Fruit fly (Drosophila melanogaster) whole organism, embryonic: ENCODE data around the gene CG2816.

Experiments
- Atf6 ChIP-seq: fragments of 200-800 bp; sonication (Bioruptor generic); IDR thresholded peaks from 2 replicates; pipeline ENCODE4 v1.3.6; 2022; ENCODE audit warnings: missing biosample characterization, missing genetic modification characterization
- CG10462 ChIP-seq: fragments of 200-800 bp; sonication (Bioruptor generic); optimal IDR thresholded peaks from 2 replicates; lab custom pipeline; 2016; ENCODE audit warnings: missing biosample characterization, missing genetic modification characterization
- CG11696 ChIP-seq: fragments of 200-800 bp; sonication (Bioruptor generic); IDR thresholded peaks from 2 replicates; pipeline ENCODE4 v1.3.6; 2022; ENCODE audit warnings: missing biosample characterization, missing genetic modification characterization
- CG12219 ChIP-seq: fragments of 200-800 bp; sonication (Bioruptor generic); optimal IDR thresholded peaks from 3 replicates; lab custom pipeline; 2018; ENCODE audit warnings: missing biosample characterization, mild to moderate bottlenecking, missing genetic modification characterization
- CG1233 ChIP-seq: fragments of 200-800 bp; sonication (Bioruptor generic); optimal IDR thresholded peaks from 4 replicates; lab custom pipeline; 2018; ENCODE audit warnings: missing biosample characterization, mild to moderate bottlenecking, missing genetic modification characterization
- CG12769 ChIP-seq: fragments of 200-800 bp; sonication (Bioruptor generic); optimal IDR thresholded peaks from 2 replicates; lab custom pipeline; 2019; ENCODE audit warnings: missing biosample characterization, mild to moderate bottlenecking, missing genetic modification characterization, moderate library complexity
- CG12942 ChIP-seq: fragments of 200-800 bp; sonication (Bioruptor generic); optimal IDR thresholded peaks from 3 replicates; lab custom pipeline; 2016; ENCODE audit warnings: missing biosample characterization, missing genetic modification characterization
- CG1603 ChIP-seq: fragments of 200-800 bp; sonication (Bioruptor generic); optimal IDR thresholded peaks from 2 replicates; lab custom pipeline; 2019; ENCODE audit warnings: missing biosample characterization, mild to moderate bottlenecking, missing genetic modification characterization, moderate library complexity
- CG2116 ChIP-seq: fragments of 200-800 bp; sonication (Bioruptor generic); optimal IDR thresholded peaks from 3 replicates; lab custom pipeline; 2018; ENCODE audit warnings: missing biosample characterization, mild to moderate bottlenecking, missing genetic modification characterization
- CG2202 ChIP-seq: fragments of 200-800 bp; sonication (Bioruptor generic); optimal IDR thresholded peaks from 2 replicates; lab custom pipeline; 2018; ENCODE audit warnings: missing biosample characterization, mild to moderate bottlenecking, missing genetic modification characterization
- CG32532 ChIP-seq: fragments of 200-800 bp; sonication (Bioruptor generic); IDR thresholded peaks from 2 replicates; pipeline ENCODE4 v1.3.6; 2022; ENCODE audit warnings: missing biosample characterization, missing genetic modification characterization
- CG4617 ChIP-seq: fragments of 200-800 bp; sonication (Bioruptor generic); optimal IDR thresholded peaks from 3 replicates; lab custom pipeline; 2016; ENCODE audit warnings: missing biosample characterization, missing genetic modification characterization, borderline replicate concordance
- CG5180 ChIP-seq: fragments of 200-800 bp; sonication (Bioruptor generic); optimal IDR thresholded peaks from 3 replicates; lab custom pipeline; 2017; ENCODE audit warnings: missing biosample characterization, missing genetic modification characterization, mild to moderate bottlenecking, moderate library complexity, missing genetic modification reagents
- CG6765 ChIP-seq: fragments of 200-800 bp; sonication (Bioruptor generic); optimal IDR thresholded peaks from 3 replicates; lab custom pipeline; 2017; ENCODE audit warnings: missing biosample characterization, mild to moderate bottlenecking, missing genetic modification characterization
- CG9817 ChIP-seq: fragments of 200-800 bp; sonication (Bioruptor generic); optimal IDR thresholded peaks from 2 replicates; lab custom pipeline; 2018; ENCODE audit warnings: missing biosample characterization, mild to moderate bottlenecking, missing genetic modification characterization, moderate library complexity
- CoRest ChIP-seq: fragments of 200-800 bp; sonication (Bioruptor generic); optimal IDR thresholded peaks from 3 replicates; lab custom pipeline; 2018; ENCODE audit warnings: missing biosample characterization, mild to moderate bottlenecking, missing genetic modification characterization, moderate library complexity
- Deaf1 ChIP-seq: fragments of 200-800 bp; optimal IDR thresholded peaks from 3 replicates; lab custom pipeline; 2019; ENCODE audit warnings: missing biosample characterization, mild to moderate bottlenecking, missing genetic modification characterization, moderate library complexity
- Dp ChIP-seq: fragments of 200-800 bp; sonication (Bioruptor generic); optimal IDR thresholded peaks from 2 replicates; lab custom pipeline; 2018; ENCODE audit warnings: missing biosample characterization, mild to moderate bottlenecking, missing genetic modification characterization, moderate library complexity
- E2f1 ChIP-seq: fragments of 200-800 bp; sonication (Bioruptor generic); IDR thresholded peaks from 2 replicates; pipeline ENCODE4 v1.3.6; 2022; ENCODE audit warnings: missing biosample characterization, missing genetic modification characterization
- E2f2 ChIP-seq: fragments of 200-800 bp; sonication (Bioruptor generic); IDR thresholded peaks from 2 replicates; pipeline ENCODE4 v1.3.6; 2022; ENCODE audit warnings: missing biosample characterization, missing genetic modification characterization
- Ets65A ChIP-seq: fragments of 200-800 bp; sonication (Bioruptor generic); peaks from one replicate; lab custom pipeline; 2016; ENCODE audit warnings: missing biosample characterization, missing genetic modification characterization
- Gsc ChIP-seq: fragments of 200-800 bp; sonication (Bioruptor generic); IDR thresholded peaks from 2 replicates; pipeline ENCODE4 v1.3.6; 2022; ENCODE audit warnings: missing biosample characterization, missing genetic modification characterization
- HHEX ChIP-seq: fragments of 200-800 bp; sonication (Bioruptor generic); optimal IDR thresholded peaks from 3 replicates; lab custom pipeline; 2017; ENCODE audit warnings: missing biosample characterization, mild to moderate bottlenecking, missing genetic modification characterization, missing genetic modification reagents
- Hsf ChIP-seq: fragments of 200-800 bp; sonication (Bioruptor generic); optimal IDR thresholded peaks from 3 replicates; lab custom pipeline; 2016; ENCODE audit warnings: missing biosample characterization, missing genetic modification characterization
- Kr ChIP-seq: fragments of 200-800 bp; sonication (Bioruptor generic); optimal IDR thresholded peaks from 2 replicates; lab custom pipeline; 2017; ENCODE audit warnings: missing biosample characterization, mild to moderate bottlenecking, missing genetic modification characterization
- Lhr ChIP-seq: fragments of 200-800 bp; sonication (Bioruptor generic); optimal IDR thresholded peaks from 3 replicates; lab custom pipeline; 2017; ENCODE audit warnings: mild to moderate bottlenecking, missing biosample characterization, missing genetic modification reagents, missing genetic modification characterization
- Meics ChIP-seq: fragments of 200-800 bp; sonication (Bioruptor generic); optimal IDR thresholded peaks from 2 replicates; lab custom pipeline; 2017; ENCODE audit warnings: missing biosample characterization, mild to moderate bottlenecking, missing genetic modification characterization
- Myb ChIP-seq: fragments of 200-800 bp; sonication (Bioruptor generic); optimal IDR thresholded peaks from 2 replicates; lab custom pipeline; 2016; ENCODE audit warnings: missing biosample characterization, missing genetic modification characterization
- Oli ChIP-seq: fragments of 200-800 bp; sonication (Bioruptor generic); optimal IDR thresholded peaks from 2 replicates; lab custom pipeline; 2018; ENCODE audit warnings: missing biosample characterization, mild to moderate bottlenecking, missing genetic modification characterization, moderate library complexity
- Poxn ChIP-seq: fragments of 200-800 bp; sonication (Bioruptor generic); IDR thresholded peaks from 2 replicates; pipeline ENCODE4 v1.3.6; 2022; ENCODE audit warnings: missing biosample characterization, missing genetic modification characterization
- Usf ChIP-seq: fragments of 200-800 bp; sonication (Bioruptor generic); optimal IDR thresholded peaks from 2 replicates; lab custom pipeline; 2017; ENCODE audit warnings: missing genotype, missing biosample characterization, missing genetic modification characterization
- al ChIP-seq: fragments of 200-800 bp; sonication (Bioruptor generic); IDR thresholded peaks from 2 replicates; pipeline ENCODE4 v1.3.6; 2022; ENCODE audit warnings: missing biosample characterization, missing genetic modification characterization
- ash1 ChIP-seq: fragments of 200-800 bp; sonication (Bioruptor generic); optimal IDR thresholded peaks from 2 replicates; lab custom pipeline; 2018; ENCODE audit warnings: missing biosample characterization, mild to moderate bottlenecking, missing genetic modification characterization
- bbx ChIP-seq: fragments of 200-800 bp; sonication (Bioruptor generic); IDR thresholded peaks from 2 replicates; pipeline ENCODE4 v1.3.6; 2022; ENCODE audit warnings: missing biosample characterization, missing genetic modification characterization; ENCODE audit not compliant: partially characterized antibody
- bcd ChIP-seq: fragments of 200-800 bp; sonication (Bioruptor generic); optimal IDR thresholded peaks from 2 replicates; lab custom pipeline; 2017; ENCODE audit warnings: missing biosample characterization, mild to moderate bottlenecking, missing genetic modification characterization
- ewg ChIP-seq: fragments of 200-800 bp; sonication (Bioruptor generic); optimal IDR thresholded peaks from 3 replicates; lab custom pipeline; 2017; ENCODE audit warnings: mild to moderate bottlenecking, missing biosample characterization, missing genetic modification reagents, missing genetic modification characterization
- grau ChIP-seq: fragments of 200-800 bp; optimal IDR thresholded peaks from 3 replicates; lab custom pipeline; 2019; ENCODE audit warnings: missing biosample characterization, mild to moderate bottlenecking, missing genetic modification characterization, moderate library complexity
- hkb ChIP-seq, 2 experiments: fragments of 200-800 bp in 1 of 2; fragments of >200 bp in 1 of 2; sonication (Bioruptor generic) in 1 of 2; IDR thresholded peaks in 1 of 2; optimal IDR thresholded peaks in 1 of 2; 2 replicates each; pipeline versions ENCODE4 v1.3.6 to Lab custom; 2017 to 2022; ENCODE audit warnings: missing biosample characterization in 1 of 2, missing genetic modification characterization in 1 of 2
- inv ChIP-seq: fragments of 200-800 bp; sonication (Bioruptor generic); IDR thresholded peaks from 2 replicates; pipeline ENCODE4 v1.3.6; 2022; ENCODE audit warnings: missing biosample characterization, missing genetic modification characterization; ENCODE audit not compliant: partially characterized antibody
- jigr1 ChIP-seq: fragments of 200-800 bp; sonication (Bioruptor generic); IDR thresholded peaks from 3 replicates; pipeline ENCODE4 v1.3.6; 2022; ENCODE audit warnings: missing biosample characterization, missing genetic modification characterization
- jumu ChIP-seq: fragments of 200-800 bp; sonication (Bioruptor generic); optimal IDR thresholded peaks from 3 replicates; lab custom pipeline; 2016; ENCODE audit warnings: missing biosample characterization, missing genetic modification characterization
- lmd ChIP-seq: fragments of 200-800 bp; sonication (Bioruptor generic); IDR thresholded peaks from 2 replicates; pipeline ENCODE4 v1.3.6; 2022; ENCODE audit warnings: missing biosample characterization, missing genetic modification characterization
- phol ChIP-seq: fragments of 200-800 bp; sonication (Bioruptor generic); optimal IDR thresholded peaks from 3 replicates; lab custom pipeline; 2018; ENCODE audit warnings: missing biosample characterization, mild to moderate bottlenecking, missing genetic modification characterization, moderate library complexity
- psq ChIP-seq: fragments of 200-800 bp; sonication (Bioruptor generic); optimal IDR thresholded peaks from 2 replicates; lab custom pipeline; 2017; ENCODE audit warnings: missing biosample characterization, missing genetic modification characterization
- pzg ChIP-seq: fragments of 200-800 bp; sonication (Bioruptor generic); optimal IDR thresholded peaks from 3 replicates; lab custom pipeline; 2018; ENCODE audit warnings: missing biosample characterization, mild to moderate bottlenecking, missing genetic modification characterization, moderate library complexity
- ranshi ChIP-seq: fragments of 200-800 bp; sonication (Bioruptor generic); IDR thresholded peaks from 2 replicates; pipeline ENCODE4 v1.3.6; 2022; ENCODE audit warnings: missing biosample characterization, missing genetic modification characterization
- slbo ChIP-seq: fragments of 200-800 bp; sonication (Bioruptor generic); IDR thresholded peaks from 2 replicates; pipeline ENCODE4 v1.3.6; 2022; ENCODE audit warnings: missing biosample characterization, missing genetic modification characterization

The CG2816 gene

dm6 chr2L:3717673-3718235, 14.3 kb downstream of the CG2816 start, which contains the start of the genes lectin-24A and Shaw:
TSS of gene lectin-24A (minus strand) at chr2L:3717773.
TSS of gene Shaw (plus strand) at chr2L:3718185.
- TF ChIP-seq Dp (peak; percentile 19), CG1233 (no peak), CG4617 (GFP tag; lab: Kevin White, UChicago) (no peak), E2f2 (GFP tag; lab: Robert Waterston, UW) (peak; percentile 36; the same call in 1 of the 2 replicates), pzg (GFP tag; lab: Kevin White, UChicago) (peak; percentile 2), ewg (GFP tag; lab: Kevin White, UChicago) (peak; percentile 83), Deaf1 (peak; percentile 73), psq (peak; percentile 31), inv (GFP tag; lab: Robert Waterston, UW) (no peak), Poxn (GFP tag; lab: Robert Waterston, UW) (no peak), CG2116 (GFP tag; lab: Kevin White, UChicago) (peak; percentile 48)

DNA sequence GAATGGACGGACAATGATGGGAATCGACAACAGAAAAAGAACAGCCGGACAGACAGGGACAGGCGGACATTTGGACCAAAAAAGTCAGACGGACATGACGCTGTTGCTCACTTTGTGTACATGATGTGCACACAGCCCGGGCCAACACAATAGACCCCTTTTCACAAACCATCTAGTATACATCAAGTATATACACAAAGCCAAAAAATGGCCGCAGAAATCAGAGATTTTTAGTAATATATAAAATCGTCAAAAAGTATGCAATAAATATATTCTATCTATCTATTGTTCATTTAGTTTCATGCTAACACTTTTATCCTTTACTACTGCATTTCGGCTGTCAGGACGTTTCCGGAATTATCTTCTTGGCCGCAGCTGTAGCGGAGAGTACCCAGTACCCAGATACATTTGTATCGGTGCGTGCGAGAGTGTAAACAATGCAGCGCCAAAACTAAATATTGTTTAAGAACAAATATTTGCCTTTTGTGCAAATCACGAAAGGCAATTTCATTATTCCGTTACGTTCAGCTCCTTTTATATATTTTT, 16.0 kb downstream of the CG2816 start:
- no peak for TF ChIP-seq Usf
- TF ChIP-seq CG6765 = no peak
- TF ChIP-seq lmd = peak; percentile 41; the same call in 1 of the 2 replicates
- TF ChIP-seq CG10462 (GFP tag; lab: Kevin White, UChicago) = no peak
- peak; percentile 53 for TF ChIP-seq Meics (GFP tag; lab: Kevin White, UChicago)
- no peak for TF ChIP-seq Kr (GFP tag; lab: Kevin White, UChicago)
- TF ChIP-seq CG11696 (GFP tag; lab: Robert Waterston, UW) = peak; percentile 59
- no peak for TF ChIP-seq CG2202 (tag; lab: Kevin White, UChicago)
- TF ChIP-seq Oli (tag; lab: Kevin White, UChicago) = peak; percentile 41
- no peak for TF ChIP-seq CG12942 (GFP tag; lab: Kevin White, UChicago)
- TF ChIP-seq Lhr = no peak
- no peak for TF ChIP-seq ash1
- no peak for TF ChIP-seq hkb (optimal IDR thresholded peaks at IDR 0.05; lab: Kevin White, UChicago)
- 0 out of 2 replicates have a peak, but pooled peaks have one; percentile 23 for TF ChIP-seq hkb (GFP tag; IDR thresholded peaks at IDR 0.05; lab: Robert Waterston, UW)
- no peak for TF ChIP-seq phol (tag; lab: Kevin White, UChicago)
- TF ChIP-seq CG9817 (tag; lab: Kevin White, UChicago) = peak; percentile 14
- TF ChIP-seq Myb (GFP tag; lab: Kevin White, UChicago) = no peak
- no peak for TF ChIP-seq jigr1 (GFP tag; lab: Robert Waterston, UW)
- TF ChIP-seq CG12219 (GFP tag; lab: Kevin White, UChicago) = peak; percentile 21
- TF ChIP-seq al (GFP tag; lab: Robert Waterston, UW) = peak; percentile 36; the same call in 1 of the 2 replicates
- TF ChIP-seq jumu (GFP tag; lab: Kevin White, UChicago) = no peak
- TF ChIP-seq CoRest (tag; lab: Kevin White, UChicago) = peak; percentile 41
- peak; percentile 70 for TF ChIP-seq Atf6 (GFP tag; lab: Robert Waterston, UW)
- TF ChIP-seq bcd (GFP tag; lab: Kevin White, UChicago) = peak; percentile 1
- TF ChIP-seq E2f2 (GFP tag; lab: Robert Waterston, UW) = peak; percentile 16; the same call in 1 of the 2 replicates
- TF ChIP-seq grau (tag; lab: Kevin White, UChicago) = no peak
- TF ChIP-seq bbx = no peak
- peak; percentile 48 for TF ChIP-seq CG12769 (tag; lab: Kevin White, UChicago)
- TF ChIP-seq ranshi (GFP tag; lab: Robert Waterston, UW) = no peak
- TF ChIP-seq CG1603 = no peak
- peak; percentile 36; the same call in 1 of the 2 replicates for TF ChIP-seq CG32532 (GFP tag; lab: Robert Waterston, UW)
- TF ChIP-seq Ets65A (GFP tag; lab: Kevin White, UChicago) = no peak
- no peak for TF ChIP-seq E2f1 (GFP tag; lab: Robert Waterston, UW)
- TF ChIP-seq slbo (GFP tag; lab: Robert Waterston, UW) = no peak; the same call in 1 of the 2 replicates
- no peak for TF ChIP-seq CG5180 (GFP tag; lab: Kevin White, UChicago)
- peak; percentile 30 for TF ChIP-seq HHEX (GFP tag; lab: Kevin White, UChicago)
- TF ChIP-seq Hsf (GFP tag; lab: Kevin White, UChicago) = peak; percentile 3
- TF ChIP-seq Gsc (GFP tag; lab: Robert Waterston, UW) = no peak
